In the genomic region with DNA sequence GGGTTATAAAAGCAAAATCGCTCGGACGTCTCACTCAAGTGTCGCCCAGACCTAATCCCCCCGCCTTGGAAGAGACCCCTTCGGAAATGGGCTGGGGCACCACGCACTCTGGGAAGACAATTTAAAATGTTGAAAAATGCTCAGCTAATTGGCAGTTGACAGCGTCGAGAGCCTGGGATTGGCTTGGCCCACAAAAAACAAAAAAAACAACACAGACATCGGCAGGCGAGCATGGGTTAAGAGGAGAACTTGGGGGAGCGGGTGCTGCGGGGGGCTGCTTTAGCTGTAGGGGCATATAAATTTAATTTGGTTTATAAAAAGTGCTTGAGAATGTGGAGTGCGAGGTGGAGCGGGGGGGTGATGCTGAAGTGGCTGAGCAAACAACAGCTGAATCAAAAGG, we compare ENCODE assay signal across 3 fruit fly cellular contexts.
TF ChIP-seq lines count a peak whose summit lies in the region.

No protein-coding gene starts in this region.

- TF ChIP-seq CTCF in whole organism, embryonic (GFP tag; optimal IDR thresholded peaks at IDR 0.05; lab: Kevin White, UChicago): no peak

TF ChIP-seq in whole organism, embryonic, 481 proteins besides CTCF, POLR2A, EP300 and RAD21 (continues in another document):
- TF ChIP-seq Med (GFP tag; lab: Kevin White, UChicago) (peak; percentile 51), CG10543 (GFP tag; optimal IDR thresholded peaks at IDR 0.05; lab: Kevin White, UChicago) (peak; percentile 16), sd (tag; optimal IDR thresholded peaks at IDR 0.05; lab: Kevin White, UChicago) (peak; percentile 15), hkb (optimal IDR thresholded peaks at IDR 0.05; lab: Kevin White, UChicago) (no peak), hkb (GFP tag; IDR thresholded peaks at IDR 0.05; lab: Robert Waterston, UW) (no peak), ttk (GFP tag; IDR thresholded peaks at IDR 0.05; lab: Robert Waterston, UW) (no peak), CG34376 (GFP tag; optimal IDR thresholded peaks at IDR 0.05; lab: Kevin White, UChicago) (no peak), CG31388 (GFP tag; optimal IDR thresholded peaks at IDR 0.05; lab: Kevin White, UChicago) (no peak), Antp (GFP tag; optimal IDR thresholded peaks at IDR 0.05; lab: Kevin White, UChicago) (no peak), CG6175 (GFP tag; IDR thresholded peaks at IDR 0.05; lab: Robert Waterston, UW) (no peak), klu (GFP tag; IDR thresholded peaks at IDR 0.05; lab: Robert Waterston, UW) (0 out of 2 replicates have a peak, but pooled peaks have one; percentile 8), CG12104 (GFP tag; optimal IDR thresholded peaks at IDR 0.05; lab: Kevin White, UChicago) (no peak), Fer3 (tag; optimal IDR thresholded peaks at IDR 0.05; lab: Kevin White, UChicago) (no peak), CG12769 (tag; optimal IDR thresholded peaks at IDR 0.05; lab: Kevin White, UChicago) (peak; percentile 51), tll (GFP tag; optimal IDR thresholded peaks at IDR 0.05; lab: Kevin White, UChicago) (no peak), sens-2 (GFP tag; IDR thresholded peaks at IDR 0.05; lab: Robert Waterston, UW) (no peak), Xrp1 (GFP tag; IDR thresholded peaks at IDR 0.05; lab: Robert Waterston, UW) (0 out of 2 replicates have a peak, but pooled peaks have one; percentile 4), GATAe (GFP tag; conservative IDR thresholded peaks at IDR 0.05; lab: Robert Waterston, UW) (no peak), CG8359 (GFP tag; optimal IDR thresholded peaks at IDR 0.05; lab: Kevin White, UChicago; ENCODE audit: borderline replicate concordance) (no peak), lab (GFP tag; optimal IDR thresholded peaks at IDR 0.05; lab: Kevin White, UChicago) (peak; percentile 10), CG8281 (tag; optimal IDR thresholded peaks at IDR 0.05; lab: Kevin White, UChicago) (no peak), crol (GFP tag; IDR thresholded peaks at IDR 0.05; lab: Robert Waterston, UW) (peak; percentile 88), Dip3 (GFP tag; optimal IDR thresholded peaks at IDR 0.05; lab: Kevin White, UChicago) (no peak), gcm2 (GFP tag; optimal IDR thresholded peaks at IDR 0.05; lab: Kevin White, UChicago) (no peak), CG9727 (GFP tag; optimal IDR thresholded peaks at IDR 0.05; lab: Kevin White, UChicago) (no peak), CG14014 (GFP tag; IDR thresholded peaks at IDR 0.05; lab: Robert Waterston, UW) (0 out of 2 replicates have a peak, but pooled peaks have one; percentile 7), row (GFP tag; IDR thresholded peaks at IDR 0.05; lab: Robert Waterston, UW) (peak; percentile 22; the same call in 2 of the 3 replicates), CG6254 (GFP tag; optimal IDR thresholded peaks at IDR 0.05; lab: Kevin White, UChicago) (no peak), CG6654 (GFP tag; optimal IDR thresholded peaks at IDR 0.05; lab: Kevin White, UChicago) (no peak)

TF ChIP-seq in whole organism, prepupa, 60 proteins besides CTCF, POLR2A, EP300 and RAD21:
- TF ChIP-seq Smox (GFP tag; optimal IDR thresholded peaks at IDR 0.05; lab: Kevin White, UChicago) (no peak), CG8319 (GFP tag; optimal IDR thresholded peaks at IDR 0.05; lab: Kevin White, UChicago) (no peak), Ets96B (tag; optimal IDR thresholded peaks at IDR 0.05; lab: Kevin White, UChicago) (no peak), CG10631 (GFP tag; optimal IDR thresholded peaks at IDR 0.05; lab: Kevin White, UChicago) (no peak), CG11902 (GFP tag; optimal IDR thresholded peaks at IDR 0.05; lab: Kevin White, UChicago) (no peak), ss (GFP tag; optimal IDR thresholded peaks at IDR 0.05; lab: Kevin White, UChicago) (peak in 1 of 2 experiments; percentile 19), CG3032 (tag; optimal IDR thresholded peaks at IDR 0.05; lab: Kevin White, UChicago) (no peak), CG6808 (GFP tag; optimal IDR thresholded peaks at IDR 0.05; lab: Kevin White, UChicago) (no peak), Eip78C (GFP tag; lab: Kevin White, UChicago) (peak; percentile 54)

TF ChIP-seq in whole organism, pupa, 21 proteins besides CTCF, POLR2A, EP300 and RAD21:
- TF ChIP-seq fd96Ca (GFP tag; IDR thresholded peaks at IDR 0.05; lab: Robert Waterston, UW): 0 out of 3 replicates have a peak, but pooled peaks have one; percentile 27
- TF ChIP-seq Ets98B (GFP tag; IDR thresholded peaks at IDR 0.05; lab: Robert Waterston, UW): no peak
TF ChIP-seq in whole organism, pupa: peak in this region for 1.
